Worm (Caenorhabditis elegans) whole organism, L1 larva: ENCODE data around the gene ZK1321.4.
A peak's percentile ranks its signal among the peaks of the same experiment; 100 is the strongest.

ENCODE experiments used
- C04F5.9 ChIP-seq: sonication (generic microtip); optimal IDR thresholded peaks from 2 replicates; lab custom pipeline; 2016; ENCODE audit warnings: missing genetic modification characterization, missing compliant biosample characterization
- C34B4.2 ChIP-seq: sonication (generic microtip); optimal IDR thresholded peaks from 2 replicates; lab custom pipeline; 2017; ENCODE audit warnings: mild to moderate bottlenecking, missing genetic modification characterization, missing compliant biosample characterization
- aly-2 ChIP-seq: fragments of 150-350 bp; optimal IDR thresholded peaks from 2 replicates; lab custom pipeline; 2014; ENCODE audit warnings: missing biosample characterization, missing genetic modification characterization
- ama-1 ChIP-seq: fragments of 150-350 bp; optimal IDR thresholded peaks from 2 replicates; lab custom pipeline; 2014
- blmp-1 ChIP-seq: fragments of 150-350 bp; optimal IDR thresholded peaks from 2 replicates; lab custom pipeline; 2014; ENCODE audit warnings: missing biosample characterization, missing genetic modification characterization
- ceh-63 ChIP-seq: fragments of 200-800 bp; sonication (Bioruptor generic); optimal IDR thresholded peaks from 2 replicates; lab custom pipeline; 2018; ENCODE audit warnings: mild to moderate bottlenecking, missing genetic modification characterization, missing compliant biosample characterization
- ceh-88 ChIP-seq: fragments of 200-800 bp; sonication (Bioruptor generic); IDR thresholded peaks from 2 replicates; pipeline ENCODE4 v1.3.6; 2022; ENCODE audit warnings: missing genetic modification characterization, missing compliant biosample characterization
- ces-1 ChIP-seq: fragments of 150-350 bp; optimal IDR thresholded peaks from 2 replicates; lab custom pipeline; 2014; ENCODE audit warnings: missing biosample characterization, missing genetic modification reagents, missing genetic modification characterization
- dpl-1 ChIP-seq, 3 experiments: fragments of 150-350 bp in 2 of 3; sonication (generic microtip) in 1 of 3; optimal IDR thresholded peaks; 2 replicates each; lab custom pipeline; 2014 to 2017; ENCODE audit warnings: missing biosample characterization in 3 of 3, missing genetic modification characterization in 3 of 3, missing genetic modification reagents in 3 of 3
- efl-1 ChIP-seq, 4 experiments: fragments of 150-350 bp; optimal IDR thresholded peaks in 3 of 4; peaks in 1 of 4; 1 replicate in 1 of 4; 2 replicates in 3 of 4; lab custom pipeline; 2014; ENCODE audit warnings: missing biosample characterization in 2 of 4, missing genetic modification characterization in 2 of 4, missing genetic modification reagents in 2 of 4
- egl-13 ChIP-seq: sonication (generic microtip); optimal IDR thresholded peaks from 2 replicates; lab custom pipeline; 2016; ENCODE audit warnings: missing genotype, missing genetic modification reagents, missing genetic modification characterization, missing compliant biosample characterization
- elt-2 ChIP-seq: sonication (generic microtip); optimal IDR thresholded peaks from 2 replicates; lab custom pipeline; 2016; ENCODE audit warnings: missing genetic modification characterization, mild to moderate bottlenecking, inconsistent platforms, missing compliant biosample characterization, missing genetic modification reagents
- ets-5 ChIP-seq: fragments of 200-800 bp; sonication (Bioruptor generic); IDR thresholded peaks from 2 replicates; pipeline ENCODE4 v1.3.6; 2022; ENCODE audit warnings: missing genetic modification characterization, missing compliant biosample characterization
- grh-1 ChIP-seq: fragments of 200-800 bp; sonication (Bioruptor generic); IDR thresholded peaks from 2 replicates; pipeline ENCODE4 v1.3.6; 2022; ENCODE audit warnings: missing genetic modification reagents, missing genetic modification characterization, missing compliant biosample characterization
- hlh-4 ChIP-seq: sonication (generic microtip); optimal IDR thresholded peaks from 2 replicates; lab custom pipeline; 2016; ENCODE audit warnings: mild to moderate bottlenecking, missing genetic modification characterization, missing compliant biosample characterization
- hpl-2 ChIP-seq: fragments of 150-350 bp; optimal IDR thresholded peaks from 2 replicates; lab custom pipeline; 2014; ENCODE audit warnings: missing biosample characterization, missing genetic modification reagents, missing genetic modification characterization
- lin-14 ChIP-seq: fragments of 200-800 bp; sonication (Bioruptor generic); optimal IDR thresholded peaks from 2 replicates; lab custom pipeline; 2018; ENCODE audit warnings: mild to moderate bottlenecking, missing genetic modification characterization, moderate library complexity, missing compliant biosample characterization
- lin-15B ChIP-seq: fragments of 150-350 bp; sonication (generic microtip); optimal IDR thresholded peaks from 3 replicates; lab custom pipeline; 2014; ENCODE audit warnings: missing biosample characterization, missing genetic modification characterization
- lsy-2 ChIP-seq, 2 experiments: fragments of 150-350 bp; optimal IDR thresholded peaks; 2 replicates each; lab custom pipeline; 2014; ENCODE audit warnings: missing biosample characterization in 2 of 2, missing genetic modification characterization in 2 of 2
- mef-2 ChIP-seq: fragments of 150-350 bp; optimal IDR thresholded peaks from 2 replicates; lab custom pipeline; 2014; ENCODE audit warnings: missing biosample characterization, missing genetic modification characterization
- mep-1 ChIP-seq: fragments of 150-350 bp; optimal IDR thresholded peaks from 2 replicates; lab custom pipeline; 2014; ENCODE audit warnings: missing biosample characterization, missing genetic modification characterization
- nhr-11 ChIP-seq: fragments of 150-350 bp; optimal IDR thresholded peaks from 2 replicates; lab custom pipeline; 2014; ENCODE audit warnings: missing biosample characterization, missing genetic modification characterization
- nhr-237 ChIP-seq: fragments of 150-350 bp; optimal IDR thresholded peaks from 2 replicates; lab custom pipeline; 2014; ENCODE audit warnings: missing biosample characterization, missing genetic modification characterization
- nhr-28 ChIP-seq: fragments of 150-350 bp; optimal IDR thresholded peaks from 2 replicates; lab custom pipeline; 2014; ENCODE audit warnings: missing biosample characterization, missing genetic modification characterization
- nhr-71 ChIP-seq: sonication (generic microtip); optimal IDR thresholded peaks from 2 replicates; lab custom pipeline; 2016; ENCODE audit warnings: mild to moderate bottlenecking, missing genetic modification characterization, moderate library complexity, missing compliant biosample characterization
- nhr-77 ChIP-seq: fragments of 150-350 bp; optimal IDR thresholded peaks from 2 replicates; lab custom pipeline; 2014; ENCODE audit warnings: missing biosample characterization, missing genetic modification characterization
- nhr-85 ChIP-seq: sonication (generic microtip); peaks from one replicate; lab custom pipeline; 2016; ENCODE audit warnings: missing genetic modification characterization, inconsistent platforms, missing compliant biosample characterization
- pag-3 ChIP-seq: sonication (generic microtip); optimal IDR thresholded peaks from 2 replicates; lab custom pipeline; 2017; ENCODE audit warnings: missing genetic modification characterization, mild to moderate bottlenecking, missing compliant biosample characterization, antibody characterized with exemption, borderline replicate concordance; ENCODE audit not compliant: insufficient read depth
- pqm-1 ChIP-seq: sonication (generic microtip); optimal IDR thresholded peaks from 3 replicates; lab custom pipeline; 2017; ENCODE audit warnings: missing biosample characterization, missing genetic modification characterization
- rnt-1 ChIP-seq: sonication (generic microtip); optimal IDR thresholded peaks from 2 replicates; lab custom pipeline; 2016; ENCODE audit warnings: mild to moderate bottlenecking, missing genetic modification characterization, moderate library complexity, missing compliant biosample characterization
- snpc-4 ChIP-seq: fragments of 150-350 bp; optimal IDR thresholded peaks from 2 replicates; lab custom pipeline; 2014; ENCODE audit warnings: missing biosample characterization, missing genetic modification characterization
- sox-4 ChIP-seq: sonication (generic microtip); optimal IDR thresholded peaks from 2 replicates; lab custom pipeline; 2016; ENCODE audit warnings: missing genetic modification characterization, missing compliant biosample characterization
- tbx-2 ChIP-seq: sonication (generic microtip); optimal IDR thresholded peaks from 2 replicates; lab custom pipeline; 2016; ENCODE audit warnings: missing genetic modification characterization, missing compliant biosample characterization
- unc-30 ChIP-seq: sonication (generic microtip); optimal IDR thresholded peaks from 2 replicates; lab custom pipeline; 2017; ENCODE audit warnings: missing biosample characterization, missing genetic modification characterization
- unc-62 ChIP-seq: fragments of 150-350 bp; optimal IDR thresholded peaks from 2 replicates; lab custom pipeline; 2014; ENCODE audit warnings: missing biosample characterization, missing genetic modification reagents, missing genetic modification characterization
- unc-86 ChIP-seq: sonication (generic microtip); optimal IDR thresholded peaks from 2 replicates; lab custom pipeline; 2016; ENCODE audit warnings: missing genetic modification characterization, missing compliant biosample characterization
- unc-98 ChIP-seq: fragments of 200-800 bp; sonication (Bioruptor generic); IDR thresholded peaks from 2 replicates; pipeline ENCODE4 v1.3.6; 2022; ENCODE audit warnings: missing genetic modification characterization, missing compliant biosample characterization
- ztf-4 ChIP-seq: fragments of 150-350 bp; optimal IDR thresholded peaks from 2 replicates; lab custom pipeline; 2014; ENCODE audit warnings: missing biosample characterization, missing genetic modification characterization

Gene ZK1321.4

ce11 chrII:9741400-9741799, 32.3 kb downstream of the ZK1321.4 start:
- TF ChIP-seq pag-3 (tag; lab: Kevin White, UChicago) = no peak
- TF ChIP-seq sox-4 (tag; lab: Kevin White, UChicago) = no peak
- no peak for TF ChIP-seq pqm-1 (tag; lab: Kevin White, UChicago)
- no peak for TF ChIP-seq tbx-2 (tag; lab: Kevin White, UChicago)
- TF ChIP-seq unc-62 (GFP tag; lab: Kevin White, UChicago) = no peak
- TF ChIP-seq blmp-1 (tag; lab: Kevin White, UChicago) = no peak
- no peak for TF ChIP-seq egl-13 (tag; lab: Kevin White, UChicago)
- no peak for TF ChIP-seq ztf-4 (tag; lab: Kevin White, UChicago)
- TF ChIP-seq snpc-4 = no peak
- TF ChIP-seq nhr-71 (tag; lab: Kevin White, UChicago) = no peak
- TF ChIP-seq nhr-85 (tag; lab: Kevin White, UChicago) = no peak
- no peak for TF ChIP-seq nhr-77 (tag; lab: Kevin White, UChicago)
- TF ChIP-seq ets-5 (GFP tag; lab: Robert Waterston, UW) = no peak
- no peak for TF ChIP-seq ama-1
- no peak for TF ChIP-seq ces-1 (GFP tag; lab: Kevin White, UChicago)
- TF ChIP-seq ceh-63 (GFP tag; lab: Kevin White, UChicago) = no peak

- TF ChIP-seq lsy-2 (tag; optimal IDR thresholded peaks at IDR 0.05; lab: Kevin White, UChicago) (peak in 1 of 2 experiments; percentile 53), unc-30 (no peak), nhr-71 (tag; lab: Kevin White, UChicago) (no peak), efl-1 (optimal IDR thresholded peaks at IDR 0.05; lab: Kevin White, UChicago) (no peak), efl-1 (GFP tag; optimal IDR thresholded peaks at IDR 0.05 in 1 of 2; lab: Kevin White, UChicago) (peak in 1 of 2 experiments; percentile 46), elt-2 (tag; lab: Kevin White, UChicago) (peak; percentile 14), dpl-1 (GFP tag; optimal IDR thresholded peaks at IDR 0.05; lab: Kevin White, UChicago) (no peak)
Observed at ce11 chrII:9740552-9740951, 33.2 kb downstream of the ZK1321.4 start.

DNA sequence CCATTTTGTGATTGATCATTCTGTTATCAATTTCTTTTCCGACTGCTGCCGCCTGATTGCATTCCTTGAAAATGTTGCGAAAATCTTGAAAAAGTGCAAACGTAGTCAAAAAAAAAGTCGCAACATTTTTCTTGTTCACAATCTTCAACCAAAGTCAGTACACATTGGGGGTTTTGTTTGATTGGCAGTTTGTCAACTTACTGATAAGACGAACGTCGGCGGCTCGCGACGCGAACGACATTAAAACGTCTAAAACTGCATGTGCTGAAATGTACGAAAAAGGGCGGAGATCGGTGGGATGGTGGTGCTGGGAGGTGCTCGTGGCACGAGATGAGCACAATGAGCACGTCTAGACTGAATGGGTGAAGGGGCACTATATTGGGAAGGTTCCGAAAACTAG, 34.9 kb downstream of the ZK1321.4 start:
- TF ChIP-seq egl-13 (tag; lab: Kevin White, UChicago) (no peak), ceh-88 (GFP tag; lab: Robert Waterston, UW) (no peak), mep-1 (tag; lab: Kevin White, UChicago) (no peak), lin-15B (tag; lab: Kevin White, UChicago) (no peak), hlh-4 (tag; lab: Kevin White, UChicago) (no peak), C04F5.9 (no peak), nhr-237 (no peak), C34B4.2 (tag; lab: Kevin White, UChicago) (no peak), aly-2 (tag; lab: Kevin White, UChicago) (no peak), unc-62 (GFP tag; lab: Kevin White, UChicago) (no peak), unc-98 (GFP tag; lab: Robert Waterston, UW) (no peak), lin-14 (GFP tag; lab: Kevin White, UChicago) (peak; percentile 6), grh-1 (GFP tag; lab: Robert Waterston, UW) (no peak), hpl-2 (GFP tag; lab: Kevin White, UChicago) (no peak), ama-1 (no peak), elt-2 (tag; lab: Kevin White, UChicago) (peak; percentile 51), efl-1 (optimal IDR thresholded peaks at IDR 0.05; lab: Kevin White, UChicago) (no peak), efl-1 (GFP tag; optimal IDR thresholded peaks at IDR 0.05 in 1 of 2; lab: Kevin White, UChicago) (peak in 1 of 2 experiments; percentile 85), unc-86 (no peak), rnt-1 (tag; lab: Kevin White, UChicago) (no peak), nhr-11 (tag; lab: Kevin White, UChicago) (no peak), mef-2 (tag; lab: Kevin White, UChicago) (no peak), nhr-28 (tag; lab: Kevin White, UChicago) (no peak)
- TF ChIP-seq, all 84 proteins: peak for 3
